Worm (Caenorhabditis elegans) whole organism, mixed stage, embryonic: Measurements from ENCODE around the gene F08F3.4.

Source experiments
- M03D4.4 ChIP-seq: sonication (generic microtip); optimal IDR thresholded peaks from 2 replicates; lab custom pipeline; 2017; ENCODE audit warnings: mild to moderate bottlenecking, missing genetic modification characterization, missing compliant biosample characterization
- bed-3 ChIP-seq: fragments of 200-800 bp; sonication (Bioruptor generic); optimal IDR thresholded peaks from 3 replicates; lab custom pipeline; 2018; ENCODE audit warnings: mild to moderate bottlenecking, missing genetic modification characterization, moderate library complexity, missing compliant biosample characterization
- blmp-1 ChIP-seq: fragments of 150-350 bp; optimal IDR thresholded peaks from 2 replicates; lab custom pipeline; 2014; ENCODE audit warnings: missing biosample characterization, missing genetic modification characterization
- ceh-39 ChIP-seq: fragments of 150-350 bp; optimal IDR thresholded peaks from 2 replicates; lab custom pipeline; 2014; ENCODE audit warnings: missing biosample characterization, missing genetic modification characterization
- ceh-43 ChIP-seq: fragments of 200-800 bp; sonication (Bioruptor generic); optimal IDR thresholded peaks from 2 replicates; lab custom pipeline; 2018; ENCODE audit warnings: mild to moderate bottlenecking, missing genetic modification characterization, moderate library complexity, missing compliant biosample characterization
- ceh-83 ChIP-seq: fragments of 200-800 bp; sonication (Bioruptor generic); optimal IDR thresholded peaks from 2 replicates; lab custom pipeline; 2018; ENCODE audit warnings: mild to moderate bottlenecking, missing genetic modification characterization, missing compliant biosample characterization
- ces-1 ChIP-seq: fragments of 150-350 bp; optimal IDR thresholded peaks from 2 replicates; lab custom pipeline; 2014; ENCODE audit warnings: missing biosample characterization, missing genetic modification reagents, missing genetic modification characterization
- cnd-1 ChIP-seq: fragments of 200-800 bp; sonication (Bioruptor generic); optimal IDR thresholded peaks from 2 replicates; lab custom pipeline; 2018; ENCODE audit warnings: mild to moderate bottlenecking, missing genetic modification characterization, missing compliant biosample characterization
- drap-1 ChIP-seq: fragments of 200-800 bp; sonication (Bioruptor generic); optimal IDR thresholded peaks from 3 replicates; lab custom pipeline; 2018; ENCODE audit warnings: mild to moderate bottlenecking, missing genetic modification characterization, missing compliant biosample characterization
- flh-1 ChIP-seq: fragments of 200-800 bp; sonication (Bioruptor generic); optimal IDR thresholded peaks from 2 replicates; lab custom pipeline; 2018; ENCODE audit warnings: mild to moderate bottlenecking, missing genetic modification characterization, moderate library complexity, missing compliant biosample characterization
- ham-2 ChIP-seq: fragments of 200-800 bp; sonication (Bioruptor generic); optimal IDR thresholded peaks from 2 replicates; lab custom pipeline; 2018; ENCODE audit warnings: mild to moderate bottlenecking, missing genetic modification characterization, missing compliant biosample characterization
- hlh-1 ChIP-seq: fragments of 150-350 bp; optimal IDR thresholded peaks from 2 replicates; lab custom pipeline; 2014; ENCODE audit warnings: missing biosample characterization, missing genetic modification reagents, missing genetic modification characterization
- lin-13 ChIP-seq: fragments of 150-350 bp; optimal IDR thresholded peaks from 2 replicates; lab custom pipeline; 2014; ENCODE audit warnings: missing biosample characterization, missing genetic modification characterization
- lin-32 ChIP-seq: fragments of 200-800 bp; sonication (Bioruptor generic); optimal IDR thresholded peaks from 2 replicates; lab custom pipeline; 2018; ENCODE audit warnings: mild to moderate bottlenecking, missing genetic modification characterization, missing compliant biosample characterization
- mep-1 ChIP-seq: fragments of 150-350 bp; optimal IDR thresholded peaks from 2 replicates; lab custom pipeline; 2017; ENCODE audit warnings: missing biosample characterization, missing genetic modification reagents, missing genetic modification characterization, inconsistent platforms
- mls-2 ChIP-seq: sonication (generic microtip); optimal IDR thresholded peaks from 2 replicates; lab custom pipeline; 2016; ENCODE audit warnings: mild to moderate bottlenecking, missing genetic modification characterization, moderate library complexity, missing compliant biosample characterization
- nhr-12 ChIP-seq: fragments of 150-350 bp; optimal IDR thresholded peaks from 2 replicates; lab custom pipeline; 2014; ENCODE audit warnings: missing biosample characterization, missing genetic modification characterization
- nhr-2 ChIP-seq: fragments of 150-350 bp; optimal IDR thresholded peaks from 2 replicates; lab custom pipeline; 2014; ENCODE audit warnings: missing biosample characterization, missing genetic modification characterization
- nhr-237 ChIP-seq: fragments of 150-350 bp; optimal IDR thresholded peaks from 2 replicates; lab custom pipeline; 2014; ENCODE audit warnings: missing biosample characterization, missing genetic modification characterization
- nhr-28 ChIP-seq: fragments of 150-350 bp; optimal IDR thresholded peaks from 2 replicates; lab custom pipeline; 2014; ENCODE audit warnings: missing biosample characterization, missing genetic modification characterization
- nhr-76 ChIP-seq: sonication (generic microtip); optimal IDR thresholded peaks from 2 replicates; lab custom pipeline; 2017; ENCODE audit warnings: missing biosample characterization, missing genetic modification characterization
- pha-4 ChIP-seq: fragments of 150-350 bp; optimal IDR thresholded peaks from 2 replicates; lab custom pipeline; 2018; ENCODE audit warnings: missing biosample characterization, missing genetic modification reagents, missing genetic modification characterization
- sem-2 ChIP-seq: fragments of 200-800 bp; sonication (Bioruptor generic); optimal IDR thresholded peaks from 2 replicates; lab custom pipeline; 2018; ENCODE audit warnings: mild to moderate bottlenecking, missing genetic modification characterization, missing compliant biosample characterization
- snpc-4 ChIP-seq: fragments of 150-350 bp; optimal IDR thresholded peaks from 2 replicates; lab custom pipeline; 2014; ENCODE audit warnings: missing biosample characterization, missing genetic modification characterization
- sptf-1 ChIP-seq: sonication (generic microtip); optimal IDR thresholded peaks from 2 replicates; lab custom pipeline; 2017; ENCODE audit warnings: mild to moderate bottlenecking, missing genetic modification characterization, moderate library complexity, missing compliant biosample characterization
- tbx-8 ChIP-seq: fragments of 200-800 bp; sonication (Bioruptor generic); optimal IDR thresholded peaks from 2 replicates; lab custom pipeline; 2018; ENCODE audit warnings: mild to moderate bottlenecking, missing genetic modification characterization, moderate library complexity, missing compliant biosample characterization
- unc-120 ChIP-seq: sonication (generic microtip); optimal IDR thresholded peaks from 2 replicates; lab custom pipeline; 2017; ENCODE audit warnings: missing genetic modification characterization, missing compliant biosample characterization; ENCODE audit not compliant: poor library complexity, severe bottlenecking
- unc-39 ChIP-seq: fragments of 150-350 bp; optimal IDR thresholded peaks from 2 replicates; lab custom pipeline; 2014; ENCODE audit warnings: missing biosample characterization, missing genetic modification characterization
- unc-62 ChIP-seq: fragments of 150-350 bp; optimal IDR thresholded peaks from 2 replicates; lab custom pipeline; 2014; ENCODE audit warnings: missing biosample characterization, missing genetic modification reagents, missing genetic modification characterization

Gene F08F3.4

ce11 chrV:5410679-5411078 lies at the start of gene F08F3.4:
Gene F08F3.4 (plus strand): TSS chrV:5410955.
- TF ChIP-seq sem-2 (GFP tag; lab: Kevin White, UChicago) (no peak), snpc-4 (tag; lab: Kevin White, UChicago) (no peak), lin-13 (tag; lab: Kevin White, UChicago) (no peak), mls-2 (no peak), unc-62 (GFP tag; lab: Kevin White, UChicago) (no peak), flh-1 (no peak), ham-2 (GFP tag; lab: Kevin White, UChicago) (no peak), nhr-237 (tag; lab: Kevin White, UChicago) (no peak), blmp-1 (tag; lab: Kevin White, UChicago) (no peak), nhr-28 (no peak), mep-1 (no peak), nhr-12 (tag; lab: Kevin White, UChicago) (no peak), nhr-76 (tag; lab: Kevin White, UChicago) (no peak), ceh-43 (GFP tag; lab: Kevin White, UChicago) (no peak), ces-1 (GFP tag; lab: Kevin White, UChicago) (no peak), hlh-1 (tag; lab: Kevin White, UChicago) (no peak), ceh-39 (tag; lab: Kevin White, UChicago) (no peak)

DNA sequence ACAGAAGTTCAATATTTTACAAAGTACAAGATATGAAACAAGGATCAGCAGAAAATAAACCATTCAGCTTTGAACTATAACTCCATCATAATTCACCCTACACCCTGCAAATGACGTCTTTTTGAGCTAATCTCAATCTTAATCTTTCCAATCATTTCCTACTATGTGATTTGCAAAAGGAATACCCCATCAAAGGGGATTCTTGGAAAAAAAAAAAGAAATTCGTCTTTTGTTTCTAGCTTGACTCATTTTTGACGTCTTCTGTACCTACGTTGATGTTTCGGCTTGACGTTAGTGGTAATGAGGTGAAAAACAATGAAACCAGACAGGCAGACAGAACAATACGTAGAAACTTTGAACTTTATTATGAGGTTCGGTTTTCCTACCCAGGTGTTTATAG lies 48.5 kb upstream of the F08F3.4 start:
- TF ChIP-seq unc-120 (tag; lab: Kevin White, UChicago) (no peak), ces-1 (GFP tag; lab: Kevin White, UChicago) (no peak)

ce11 chrV:5364863-5365262 lies 45.9 kb upstream of the F08F3.4 start, which contains the start of gene T09D3.8:
Gene T09D3.8 (plus strand): TSS chrV:5365163.
- no peak for TF ChIP-seq ceh-43 (GFP tag; lab: Kevin White, UChicago)
- TF ChIP-seq drap-1 (GFP tag; lab: Kevin White, UChicago): no peak
- no peak for TF ChIP-seq lin-13 (tag; lab: Kevin White, UChicago)
- TF ChIP-seq nhr-76 (tag; lab: Kevin White, UChicago): no peak
- no peak for TF ChIP-seq snpc-4 (tag; lab: Kevin White, UChicago)
- TF ChIP-seq unc-39: no peak
- TF ChIP-seq hlh-1 (tag; lab: Kevin White, UChicago): no peak
- no peak for TF ChIP-seq nhr-12 (tag; lab: Kevin White, UChicago)
- TF ChIP-seq M03D4.4 (tag; lab: Kevin White, UChicago): no peak
- no peak for TF ChIP-seq nhr-2 (tag; lab: Kevin White, UChicago)
- TF ChIP-seq unc-120 (tag; lab: Kevin White, UChicago): no peak
- TF ChIP-seq ham-2 (GFP tag; lab: Kevin White, UChicago): no peak
- TF ChIP-seq sem-2 (GFP tag; lab: Kevin White, UChicago): no peak
- no peak for TF ChIP-seq ceh-39 (tag; lab: Kevin White, UChicago)
- TF ChIP-seq cnd-1 (tag; lab: Kevin White, UChicago): no peak
- TF ChIP-seq tbx-8 (GFP tag; lab: Kevin White, UChicago): no peak
- no peak for TF ChIP-seq nhr-237 (tag; lab: Kevin White, UChicago)
- TF ChIP-seq sptf-1 (tag; lab: Kevin White, UChicago): no peak

ce11 chrV:5368792-5369191 lies 42.0 kb upstream of the F08F3.4 start, which contains the start of gene T09D3.9:
Gene T09D3.9 (minus strand): TSS chrV:5368892.
- TF ChIP-seq snpc-4 (tag; lab: Kevin White, UChicago) (no peak), drap-1 (GFP tag; lab: Kevin White, UChicago) (no peak), sptf-1 (tag; lab: Kevin White, UChicago) (no peak), ceh-39 (tag; lab: Kevin White, UChicago) (no peak)

DNA sequence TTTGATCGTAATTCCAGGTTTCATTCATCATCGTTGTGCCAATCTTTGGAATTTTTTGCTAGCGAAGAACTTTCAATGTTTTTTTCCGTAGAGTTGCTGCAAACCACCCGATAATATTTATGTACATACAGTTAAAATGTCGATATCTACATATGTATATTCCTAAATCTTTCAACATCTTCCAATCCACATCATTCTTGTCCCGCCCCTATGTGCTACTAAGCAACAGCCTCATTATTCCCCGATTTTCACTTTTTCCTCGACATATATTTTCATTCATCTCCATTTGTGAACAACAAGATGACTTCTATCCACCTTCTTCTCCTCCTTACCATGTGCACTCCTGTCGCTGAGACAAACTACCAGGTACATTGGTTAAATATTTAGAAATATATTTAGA lies 38.6 kb upstream of the F08F3.4 start, which contains the start of gene C35A11.3:
TSS of gene C35A11.3 (plus strand) at position 301 of the 400 bp plus-strand sequence.
- TF ChIP-seq flh-1 (no peak), ceh-43 (GFP tag; lab: Kevin White, UChicago) (no peak), lin-32 (GFP tag; lab: Kevin White, UChicago) (no peak), lin-13 (tag; lab: Kevin White, UChicago) (no peak), ces-1 (GFP tag; lab: Kevin White, UChicago) (no peak), tbx-8 (GFP tag; lab: Kevin White, UChicago) (no peak), pha-4 (tag; lab: Kevin White, UChicago) (no peak), nhr-12 (tag; lab: Kevin White, UChicago) (no peak), blmp-1 (tag; lab: Kevin White, UChicago) (no peak), sem-2 (GFP tag; lab: Kevin White, UChicago) (no peak), nhr-237 (tag; lab: Kevin White, UChicago) (no peak), bed-3 (GFP tag; lab: Kevin White, UChicago) (no peak), sptf-1 (tag; lab: Kevin White, UChicago) (no peak), drap-1 (GFP tag; lab: Kevin White, UChicago) (no peak), ceh-83 (no peak), snpc-4 (tag; lab: Kevin White, UChicago) (no peak), nhr-76 (tag; lab: Kevin White, UChicago) (no peak)
